Fruit fly (Drosophila melanogaster) whole organism, embryonic: ENCODE data around the gene Atg5.

Source experiments
- ATbp ChIP-seq: fragments of 200-800 bp; sonication (Bioruptor generic); optimal IDR thresholded peaks from 2 replicates; lab custom pipeline; 2017; ENCODE audit warnings: missing biosample characterization, mild to moderate bottlenecking, missing genetic modification characterization, missing genetic modification reagents
- BtbVII ChIP-seq: fragments of 200-800 bp; sonication (Bioruptor generic); optimal IDR thresholded peaks from 3 replicates; lab custom pipeline; 2017; ENCODE audit warnings: missing biosample characterization, mild to moderate bottlenecking, missing genetic modification characterization
- CG11504 ChIP-seq: fragments of 200-800 bp; sonication (Bioruptor generic); optimal IDR thresholded peaks from 3 replicates; lab custom pipeline; 2019; ENCODE audit warnings: missing biosample characterization, mild to moderate bottlenecking, missing genetic modification characterization, moderate library complexity
- CG12942 ChIP-seq: fragments of 200-800 bp; sonication (Bioruptor generic); optimal IDR thresholded peaks from 3 replicates; lab custom pipeline; 2016; ENCODE audit warnings: missing biosample characterization, missing genetic modification characterization
- CG13775 ChIP-seq: fragments of 200-800 bp; sonication (Bioruptor generic); optimal IDR thresholded peaks from 3 replicates; lab custom pipeline; 2017; ENCODE audit warnings: missing biosample characterization, mild to moderate bottlenecking, missing genetic modification characterization
- CG15073 ChIP-seq: fragments of 200-800 bp; sonication (Bioruptor generic); optimal IDR thresholded peaks from 2 replicates; lab custom pipeline; 2016; ENCODE audit warnings: missing biosample characterization, missing genetic modification characterization
- CG15479 ChIP-seq: fragments of 200-800 bp; sonication (Bioruptor generic); optimal IDR thresholded peaks from 3 replicates; lab custom pipeline; 2019; ENCODE audit warnings: missing biosample characterization, mild to moderate bottlenecking, missing genetic modification characterization, moderate library complexity
- CG15514 ChIP-seq: fragments of 200-800 bp; sonication (Bioruptor generic); optimal IDR thresholded peaks from 3 replicates; lab custom pipeline; 2017; ENCODE audit warnings: missing biosample characterization, missing genetic modification characterization, mild to moderate bottlenecking, moderate library complexity, missing genetic modification reagents
- CG17361 ChIP-seq: fragments of 200-800 bp; sonication (Bioruptor generic); IDR thresholded peaks from 3 replicates; pipeline ENCODE4 v1.3.6; 2022; ENCODE audit warnings: missing biosample characterization, missing genetic modification characterization
- CG2116 ChIP-seq: fragments of 200-800 bp; sonication (Bioruptor generic); optimal IDR thresholded peaks from 3 replicates; lab custom pipeline; 2018; ENCODE audit warnings: missing biosample characterization, mild to moderate bottlenecking, missing genetic modification characterization
- CG31441 ChIP-seq: fragments of 200-800 bp; sonication (Bioruptor generic); IDR thresholded peaks from 2 replicates; pipeline ENCODE4 v1.3.6; 2022; ENCODE audit warnings: missing biosample characterization, missing genetic modification characterization
- CG32772 ChIP-seq: fragments of 200-800 bp; sonication (Bioruptor generic); IDR thresholded peaks from 2 replicates; pipeline ENCODE4 v1.3.6; 2022; ENCODE audit warnings: missing biosample characterization, missing genetic modification characterization
- CG6654 ChIP-seq: fragments of 200-800 bp; sonication (Bioruptor generic); optimal IDR thresholded peaks from 2 replicates; lab custom pipeline; 2017; ENCODE audit warnings: missing biosample characterization, mild to moderate bottlenecking, missing genetic modification characterization
- CG6689 ChIP-seq: fragments of 200-800 bp; sonication (Bioruptor generic); IDR thresholded peaks from 2 replicates; pipeline ENCODE4 v1.3.6; 2022; ENCODE audit warnings: missing biosample characterization, missing genetic modification characterization
- CG7271 ChIP-seq: fragments of 200-800 bp; sonication (Bioruptor generic); optimal IDR thresholded peaks from 2 replicates; lab custom pipeline; 2018; ENCODE audit warnings: missing biosample characterization, mild to moderate bottlenecking, missing genetic modification characterization, moderate library complexity
- CG7372 ChIP-seq: fragments of 200-800 bp; sonication (Bioruptor generic); IDR thresholded peaks from 2 replicates; pipeline ENCODE4 v1.3.6; 2022; ENCODE audit warnings: missing biosample characterization, missing genetic modification characterization
- CG8290 ChIP-seq, 3 experiments: fragments of 200-800 bp; sonication (Bioruptor generic); optimal IDR thresholded peaks; 2 replicates each; lab custom pipeline; 2016 to 2019; ENCODE audit warnings: missing biosample characterization in 3 of 3, missing genetic modification characterization in 3 of 3, mild to moderate bottlenecking in 2 of 3, moderate library complexity in 1 of 3
- CG8359 ChIP-seq: fragments of 200-800 bp; sonication (Bioruptor generic); optimal IDR thresholded peaks from 2 replicates; lab custom pipeline; 2017; ENCODE audit warnings: missing biosample characterization, mild to moderate bottlenecking, missing genetic modification characterization, borderline replicate concordance
- Chrac-16 ChIP-seq: fragments of 200-800 bp; sonication (Bioruptor generic); optimal IDR thresholded peaks from 3 replicates; lab custom pipeline; 2016; ENCODE audit warnings: missing biosample characterization, missing genetic modification characterization
- CkIIα-i1 ChIP-seq: fragments of 200-800 bp; sonication (Bioruptor generic); IDR thresholded peaks from 2 replicates; pipeline ENCODE4 v1.3.6; 2022; ENCODE audit warnings: missing biosample characterization, missing genetic modification characterization
- CoRest ChIP-seq: fragments of 200-800 bp; sonication (Bioruptor generic); optimal IDR thresholded peaks from 3 replicates; lab custom pipeline; 2018; ENCODE audit warnings: missing biosample characterization, mild to moderate bottlenecking, missing genetic modification characterization, moderate library complexity
- D19B ChIP-seq: fragments of 200-800 bp; sonication (Bioruptor generic); optimal IDR thresholded peaks from 2 replicates; lab custom pipeline; 2017; ENCODE audit warnings: missing biosample characterization, mild to moderate bottlenecking, missing genetic modification characterization
- Deaf1 ChIP-seq: fragments of 200-800 bp; optimal IDR thresholded peaks from 3 replicates; lab custom pipeline; 2019; ENCODE audit warnings: missing biosample characterization, mild to moderate bottlenecking, missing genetic modification characterization, moderate library complexity
- Dip2 ChIP-seq: fragments of 200-800 bp; sonication (Bioruptor generic); IDR thresholded peaks from 2 replicates; pipeline ENCODE4 v1.3.6; 2022; ENCODE audit warnings: missing biosample characterization, missing genetic modification characterization
- Dp ChIP-seq: fragments of 200-800 bp; sonication (Bioruptor generic); optimal IDR thresholded peaks from 2 replicates; lab custom pipeline; 2018; ENCODE audit warnings: missing biosample characterization, mild to moderate bottlenecking, missing genetic modification characterization, moderate library complexity
- Drgx ChIP-seq: fragments of 200-800 bp; sonication (Bioruptor generic); IDR thresholded peaks from 2 replicates; pipeline ENCODE4 v1.3.6; 2022; ENCODE audit warnings: missing biosample characterization, missing genetic modification characterization
- HLH3B ChIP-seq: fragments of 200-800 bp; sonication (Bioruptor generic); IDR thresholded peaks from 2 replicates; pipeline ENCODE4 v1.3.6; 2022; ENCODE audit warnings: missing biosample characterization, missing genetic modification characterization
- Hr78 ChIP-seq, 2 experiments: fragments of 200-800 bp in 1 of 2; fragments of >200 bp in 1 of 2; sonication (Bioruptor generic) in 1 of 2; optimal IDR thresholded peaks; 2 replicates each; lab custom pipeline; 2017 to 2019; ENCODE audit warnings: missing biosample characterization in 2 of 2, missing genetic modification characterization in 2 of 2, mild to moderate bottlenecking in 1 of 2, moderate library complexity in 1 of 2
- Med ChIP-seq: fragments of 200-800 bp; sonication (Bioruptor generic); peaks from one replicate; lab custom pipeline; 2016; ENCODE audit warnings: missing biosample characterization, missing genetic modification characterization, mild to moderate bottlenecking, inconsistent platforms, moderate library complexity
- Mes4 ChIP-seq: fragments of 200-800 bp; sonication (Bioruptor generic); optimal IDR thresholded peaks from 2 replicates; lab custom pipeline; 2016; ENCODE audit warnings: missing biosample characterization, missing genetic modification characterization
- Mrtf ChIP-seq: fragments of 200-800 bp; sonication (Bioruptor generic); IDR thresholded peaks from 3 replicates; pipeline ENCODE4 v1.3.6; 2022; ENCODE audit warnings: missing biosample characterization, missing genetic modification characterization
- NFAT ChIP-seq: fragments of 200-800 bp; sonication (Bioruptor generic); IDR thresholded peaks from 2 replicates; pipeline ENCODE4 v1.3.6; 2022; ENCODE audit warnings: missing biosample characterization, missing genetic modification characterization
- NK7.1 ChIP-seq: fragments of 200-800 bp; sonication (Bioruptor generic); optimal IDR thresholded peaks from 3 replicates; lab custom pipeline; 2016; ENCODE audit warnings: missing biosample characterization, missing genetic modification characterization
- NfI ChIP-seq: fragments of 200-800 bp; sonication (Bioruptor generic); optimal IDR thresholded peaks from 3 replicates; lab custom pipeline; 2018; ENCODE audit warnings: missing biosample characterization, mild to moderate bottlenecking, missing genetic modification characterization, moderate library complexity
- Rfx ChIP-seq: fragments of 200-800 bp; sonication (Bioruptor generic); IDR thresholded peaks from 2 replicates; pipeline ENCODE4 v1.3.6; 2022; ENCODE audit warnings: missing biosample characterization, missing genetic modification characterization
- Tbp ChIP-seq: fragments of >200 bp; optimal IDR thresholded peaks from 2 replicates; lab custom pipeline; 2018; ENCODE audit warnings: missing biosample characterization, missing genetic modification characterization
- Trl ChIP-seq, 3 experiments: fragments of >200 bp in 2 of 3; fragments of 200-800 bp in 1 of 3; sonication (Bioruptor generic) in 1 of 3; optimal IDR thresholded peaks; 2 replicates in 1 of 3; 3 replicates in 2 of 3; lab custom pipeline; 2016 to 2017; ENCODE audit warnings: missing biosample characterization in 1 of 3, missing genetic modification characterization in 1 of 3
- amos ChIP-seq: fragments of 200-800 bp; sonication (Bioruptor generic); IDR thresholded peaks from 2 replicates; pipeline ENCODE4 v1.3.6; 2022; ENCODE audit warnings: missing biosample characterization, missing genetic modification characterization; ENCODE audit not compliant: partially characterized antibody
- ase ChIP-seq: fragments of 200-800 bp; sonication (Bioruptor generic); IDR thresholded peaks from 3 replicates; pipeline ENCODE4 v1.3.6; 2022; ENCODE audit warnings: missing biosample characterization, missing genetic modification characterization
- bigmax ChIP-seq: fragments of 200-800 bp; sonication (Bioruptor generic); optimal IDR thresholded peaks from 2 replicates; lab custom pipeline; 2018; ENCODE audit warnings: missing biosample characterization, mild to moderate bottlenecking, missing genetic modification characterization
- corto ChIP-seq: fragments of 200-800 bp; sonication (Bioruptor generic); optimal IDR thresholded peaks from 2 replicates; lab custom pipeline; 2016; ENCODE audit warnings: missing biosample characterization, mild to moderate bottlenecking, missing genetic modification characterization, moderate library complexity
- dysf ChIP-seq: fragments of 200-800 bp; sonication (Bioruptor generic); IDR thresholded peaks from 3 replicates; pipeline ENCODE4 v1.3.6; 2022; ENCODE audit warnings: missing biosample characterization, missing genetic modification characterization
- fu2 ChIP-seq: fragments of 200-800 bp; sonication (Bioruptor generic); optimal IDR thresholded peaks from 2 replicates; lab custom pipeline; 2016; ENCODE audit warnings: missing biosample characterization, missing genetic modification characterization
- grn ChIP-seq: fragments of 200-800 bp; sonication (Bioruptor generic); optimal IDR thresholded peaks from 3 replicates; lab custom pipeline; 2017; ENCODE audit warnings: missing biosample characterization, missing genetic modification characterization
- gsb ChIP-seq: fragments of 200-800 bp; sonication (Bioruptor generic); IDR thresholded peaks from 2 replicates; pipeline ENCODE4 v1.3.6; 2022; ENCODE audit warnings: missing biosample characterization, missing genetic modification characterization
- ken ChIP-seq: fragments of 200-800 bp; sonication (Bioruptor generic); IDR thresholded peaks from 3 replicates; pipeline ENCODE4 v1.3.6; 2022; ENCODE audit warnings: missing biosample characterization, missing genetic modification characterization
- pnt ChIP-seq: fragments of 200-800 bp; sonication (Bioruptor generic); optimal IDR thresholded peaks from 3 replicates; lab custom pipeline; 2016; ENCODE audit warnings: missing biosample characterization, missing genetic modification characterization
- ranshi ChIP-seq: fragments of 200-800 bp; sonication (Bioruptor generic); IDR thresholded peaks from 2 replicates; pipeline ENCODE4 v1.3.6; 2022; ENCODE audit warnings: missing biosample characterization, missing genetic modification characterization
- ro ChIP-seq: fragments of 200-800 bp; sonication (Bioruptor generic); IDR thresholded peaks from 2 replicates; pipeline ENCODE4 v1.3.6; 2022; ENCODE audit warnings: missing biosample characterization, missing genetic modification characterization
- trem ChIP-seq: fragments of 200-800 bp; optimal IDR thresholded peaks from 3 replicates; lab custom pipeline; 2019; ENCODE audit warnings: missing biosample characterization, mild to moderate bottlenecking, missing genetic modification characterization, moderate library complexity
- tx ChIP-seq: fragments of 200-800 bp; sonication (Bioruptor generic); optimal IDR thresholded peaks from 2 replicates; lab custom pipeline; 2016; ENCODE audit warnings: missing biosample characterization, missing genetic modification characterization

Gene Atg5

dm6 chrX:7334801-7335176, 11.2 kb upstream of the Atg5 start (continued):
- peak; percentile 66; the same call in 1 of the 2 replicates for TF ChIP-seq CG32772
- TF ChIP-seq CG15073 = no peak
- peak; percentile 48 for TF ChIP-seq D19B (GFP tag; lab: Kevin White, UChicago)
- TF ChIP-seq ro (GFP tag; lab: Robert Waterston, UW) = no peak
- TF ChIP-seq CG11504 (tag; lab: Kevin White, UChicago) = peak; percentile 84
- no peak for TF ChIP-seq tx (GFP tag; lab: Kevin White, UChicago)
- no peak for TF ChIP-seq Med
- no peak for TF ChIP-seq corto
- peak; percentile 56 for TF ChIP-seq ATbp
- no peak for TF ChIP-seq NK7.1
- peak; percentile 49; the same call in 1 of the 2 replicates for TF ChIP-seq NFAT
- TF ChIP-seq bigmax (GFP tag; lab: Kevin White, UChicago) = no peak
- TF ChIP-seq Trl (optimal IDR thresholded peaks at IDR 0.05; lab: Kevin White, UChicago) = no peak
- TF ChIP-seq Trl (GFP tag; optimal IDR thresholded peaks at IDR 0.05; lab: Kevin White, UChicago) = no peak
- TF ChIP-seq Rfx (GFP tag; lab: Robert Waterston, UW) = peak; percentile 78
- peak; percentile 72 for TF ChIP-seq ranshi (GFP tag; lab: Robert Waterston, UW)
- TF ChIP-seq CG31441 (GFP tag; lab: Robert Waterston, UW) = peak; percentile 77
- peak in 1 of 2 experiments; percentile 49 for TF ChIP-seq Hr78 (GFP tag; optimal IDR thresholded peaks at IDR 0.05; lab: Kevin White, UChicago)
- TF ChIP-seq CG15514 (GFP tag; lab: Kevin White, UChicago) = peak; percentile 64
- no peak for TF ChIP-seq gsb (GFP tag; lab: Robert Waterston, UW)
- TF ChIP-seq CG7372 (GFP tag; lab: Robert Waterston, UW) = peak; percentile 31; the same call in 1 of the 2 replicates
- no peak for TF ChIP-seq amos
- peak; percentile 59; the same call in 1 of the 3 replicates for TF ChIP-seq ken (GFP tag; lab: Robert Waterston, UW)
- no peak for TF ChIP-seq grn (GFP tag; lab: Kevin White, UChicago)
- no peak for TF ChIP-seq fu2
- TF ChIP-seq Drgx (GFP tag; lab: Robert Waterston, UW) = peak; percentile 62
- TF ChIP-seq BtbVII (GFP tag; lab: Kevin White, UChicago) = peak; percentile 74
- no peak for TF ChIP-seq Dp (GFP tag; lab: Kevin White, UChicago)
- no peak for TF ChIP-seq CG6654 (GFP tag; lab: Kevin White, UChicago)
- no peak for TF ChIP-seq CG8290 (GFP tag; optimal IDR thresholded peaks at IDR 0.05; lab: Kevin White, UChicago)
- peak in 1 of 2 experiments; percentile 56 for TF ChIP-seq CG8290 (tag; optimal IDR thresholded peaks at IDR 0.05; lab: Kevin White, UChicago)
- TF ChIP-seq Chrac-16 (GFP tag; lab: Kevin White, UChicago) = peak; percentile 37
- peak; percentile 68 for TF ChIP-seq HLH3B (GFP tag; lab: Robert Waterston, UW)
- TF ChIP-seq CG2116 (GFP tag; lab: Kevin White, UChicago) = no peak
- peak; percentile 60 for TF ChIP-seq trem
- TF ChIP-seq Mrtf (GFP tag; lab: Robert Waterston, UW) = peak; percentile 63; the same call in 1 of the 3 replicates
- TF ChIP-seq CG15479 (GFP tag; lab: Kevin White, UChicago) = no peak
- peak; percentile 71 for TF ChIP-seq Deaf1 (tag; lab: Kevin White, UChicago)
- TF ChIP-seq NfI = peak; percentile 64
- TF ChIP-seq CG7271 = peak; percentile 42
- no peak for TF ChIP-seq ase (GFP tag; lab: Robert Waterston, UW)
- TF ChIP-seq Mes4 (GFP tag; lab: Kevin White, UChicago) = no peak
- TF ChIP-seq Dip2 = no peak
- TF ChIP-seq CkIIα-i1 (GFP tag; lab: Robert Waterston, UW) = no peak
- TF ChIP-seq CoRest (tag; lab: Kevin White, UChicago) = peak; percentile 89
- TF ChIP-seq CG17361 (GFP tag; lab: Robert Waterston, UW) = peak; percentile 86
- TF ChIP-seq CG8359 (GFP tag; lab: Kevin White, UChicago) = no peak
- TF ChIP-seq pnt (GFP tag; lab: Kevin White, UChicago) = no peak
- TF ChIP-seq CG12942 (GFP tag; lab: Kevin White, UChicago) = peak; percentile 14
- peak; percentile 85 for TF ChIP-seq dysf (GFP tag; lab: Robert Waterston, UW)
- peak; percentile 58 for TF ChIP-seq CG13775 (GFP tag; lab: Kevin White, UChicago)
- no peak for TF ChIP-seq Tbp (GFP tag; lab: Kevin White, UChicago)
- peak; percentile 82 for TF ChIP-seq CG6689 (GFP tag; lab: Robert Waterston, UW)
